Worm (Caenorhabditis elegans) whole organism, late embryonic: ENCODE results near the gene K08D8.7.

Source experiments
- F13H6.1 ChIP-seq: sonication (generic microtip); optimal IDR thresholded peaks from 2 replicates; lab custom pipeline; 2016; ENCODE audit warnings: missing genetic modification characterization, missing compliant biosample characterization
- ama-1 ChIP-seq: fragments of 150-350 bp; optimal IDR thresholded peaks from 2 replicates; lab custom pipeline; 2014
- ceh-22 ChIP-seq: sonication (generic microtip); optimal IDR thresholded peaks from 2 replicates; lab custom pipeline; 2017; ENCODE audit warnings: missing biosample characterization, missing genetic modification characterization
- ceh-48 ChIP-seq: sonication (generic microtip); optimal IDR thresholded peaks from 2 replicates; lab custom pipeline; 2016; ENCODE audit warnings: missing genetic modification characterization, inconsistent platforms, missing compliant biosample characterization
- che-1 ChIP-seq: sonication (generic microtip); optimal IDR thresholded peaks from 2 replicates; lab custom pipeline; 2016; ENCODE audit warnings: mild to moderate bottlenecking, missing genetic modification characterization, missing compliant biosample characterization
- dmd-4 ChIP-seq: sonication (generic microtip); optimal IDR thresholded peaks from 2 replicates; lab custom pipeline; 2016; ENCODE audit warnings: borderline replicate concordance, missing genetic modification characterization, missing compliant biosample characterization
- elt-4 ChIP-seq: sonication (generic microtip); optimal IDR thresholded peaks from 2 replicates; lab custom pipeline; 2016; ENCODE audit warnings: missing genetic modification characterization, missing compliant biosample characterization
- ets-4 ChIP-seq: sonication (generic microtip); optimal IDR thresholded peaks from 2 replicates; lab custom pipeline; 2016; ENCODE audit warnings: missing genetic modification characterization, missing compliant biosample characterization
- gmeb-2 ChIP-seq: sonication (generic microtip); optimal IDR thresholded peaks from 2 replicates; lab custom pipeline; 2016; ENCODE audit warnings: missing genetic modification characterization, inconsistent platforms, missing compliant biosample characterization
- hlh-15 ChIP-seq: sonication (generic microtip); optimal IDR thresholded peaks from 2 replicates; lab custom pipeline; 2016; ENCODE audit warnings: missing genetic modification characterization, missing compliant biosample characterization
- nhr-232 ChIP-seq: sonication (generic microtip); optimal IDR thresholded peaks from 2 replicates; lab custom pipeline; 2016; ENCODE audit warnings: missing genetic modification characterization, missing compliant biosample characterization
- pha-2 ChIP-seq: sonication (generic microtip); optimal IDR thresholded peaks from 2 replicates; lab custom pipeline; 2017; ENCODE audit warnings: mild to moderate bottlenecking, missing genetic modification characterization, missing compliant biosample characterization
- pha-4 ChIP-seq: fragments of 150-350 bp; optimal IDR thresholded peaks from 2 replicates; lab custom pipeline; 2018; ENCODE audit warnings: missing biosample characterization, missing genetic modification reagents, missing genetic modification characterization
- unc-42 ChIP-seq: sonication (generic microtip); optimal IDR thresholded peaks from 2 replicates; lab custom pipeline; 2016; ENCODE audit warnings: missing genotype, missing genetic modification characterization, missing compliant biosample characterization

DNA sequence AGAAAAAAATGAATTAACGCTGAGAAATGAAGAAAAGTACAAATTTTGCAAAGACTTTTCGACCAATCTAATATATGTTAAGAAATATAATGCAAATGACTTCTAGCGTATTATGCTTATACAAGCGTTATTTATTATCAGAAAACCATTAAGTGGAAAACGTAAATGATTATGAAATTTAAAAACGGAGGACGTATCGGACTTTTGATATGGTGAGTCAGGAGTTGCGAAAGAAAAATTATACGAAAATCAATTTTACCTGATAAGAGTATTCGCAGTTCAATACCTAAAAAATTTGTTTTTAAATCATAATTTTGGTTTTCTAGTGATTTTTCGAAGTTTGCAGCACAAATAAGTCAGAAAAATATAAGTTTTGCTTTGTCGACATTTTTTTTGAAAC lies 20.1 kb upstream of the K08D8.7 start:
- TF ChIP-seq F13H6.1 = no peak
- no peak for TF ChIP-seq hlh-15
- no peak for TF ChIP-seq unc-42 (tag; lab: Kevin White, UChicago)
- no peak for TF ChIP-seq gmeb-2 (tag; lab: Kevin White, UChicago)
- TF ChIP-seq pha-2 (tag; lab: Kevin White, UChicago) = no peak
- TF ChIP-seq dmd-4 (tag; lab: Kevin White, UChicago) = no peak
- TF ChIP-seq nhr-232 = no peak
- TF ChIP-seq ceh-22 (tag; lab: Kevin White, UChicago) = no peak
- no peak for TF ChIP-seq pha-4 (tag; lab: Kevin White, UChicago)
- TF ChIP-seq ets-4 (tag; lab: Kevin White, UChicago) = no peak
- no peak for TF ChIP-seq che-1 (tag; lab: Kevin White, UChicago)
- TF ChIP-seq ama-1 (lab: Kevin White, UChicago) = no peak
- TF ChIP-seq elt-4 = no peak
- no peak for TF ChIP-seq ceh-48 (tag; lab: Kevin White, UChicago)
